Worm (Caenorhabditis elegans) whole organism, early embryonic: ENCODE results near the gene F21F8.5.

Source experiments
- B0310.2 ChIP-seq: sonication (generic microtip); optimal IDR thresholded peaks from 2 replicates; lab custom pipeline; 2016; ENCODE audit warnings: mild to moderate bottlenecking, missing genetic modification characterization, missing compliant biosample characterization
- F13C5.2 ChIP-seq: sonication (generic microtip); optimal IDR thresholded peaks from 2 replicates; lab custom pipeline; 2017; ENCODE audit warnings: mild to moderate bottlenecking, missing genetic modification characterization, inconsistent platforms, missing compliant biosample characterization
- aly-1 ChIP-seq: sonication (generic microtip); optimal IDR thresholded peaks from 2 replicates; lab custom pipeline; 2016; ENCODE audit warnings: missing genetic modification characterization, missing compliant biosample characterization
- ama-1 ChIP-seq: fragments of 150-350 bp; optimal IDR thresholded peaks from 2 replicates; lab custom pipeline; 2014
- ceh-13 ChIP-seq: fragments of 200-800 bp; sonication (Bioruptor generic); optimal IDR thresholded peaks from 2 replicates; lab custom pipeline; 2018; ENCODE audit warnings: mild to moderate bottlenecking, missing genetic modification characterization, missing compliant biosample characterization
- ceh-36 ChIP-seq: sonication (generic microtip); optimal IDR thresholded peaks from 2 replicates; lab custom pipeline; 2016; ENCODE audit warnings: missing genetic modification characterization, inconsistent platforms, missing compliant biosample characterization
- ets-7 ChIP-seq: sonication (generic microtip); optimal IDR thresholded peaks from 2 replicates; lab custom pipeline; 2016; ENCODE audit warnings: missing genotype, missing genetic modification characterization, missing compliant biosample characterization
- flt-1 ChIP-seq: fragments of 200-800 bp; sonication (Bioruptor generic); IDR thresholded peaks from 2 replicates; pipeline ENCODE4 v1.3.6; 2022; ENCODE audit warnings: missing genetic modification characterization, missing compliant biosample characterization
- hmbx-1 ChIP-seq: sonication (generic microtip); optimal IDR thresholded peaks from 2 replicates; lab custom pipeline; 2016; ENCODE audit warnings: mild to moderate bottlenecking, missing genetic modification characterization, missing compliant biosample characterization
- hmg-4 ChIP-seq: fragments of 200-800 bp; sonication (Bioruptor generic); optimal IDR thresholded peaks from 2 replicates; lab custom pipeline; 2018; ENCODE audit warnings: mild to moderate bottlenecking, missing genetic modification characterization, missing compliant biosample characterization
- hnd-1 ChIP-seq: sonication (generic microtip); optimal IDR thresholded peaks from 2 replicates; lab custom pipeline; 2016; ENCODE audit warnings: missing genetic modification characterization, missing compliant biosample characterization
- pes-1 ChIP-seq: fragments of 200-800 bp; sonication (Bioruptor generic); IDR thresholded peaks from 2 replicates; pipeline ENCODE4 v1.3.6; 2022; ENCODE audit warnings: missing genetic modification reagents, missing genetic modification characterization, missing compliant biosample characterization
- scrt-1 ChIP-seq: fragments of 200-800 bp; sonication (Bioruptor generic); IDR thresholded peaks from 2 replicates; pipeline ENCODE4 v1.3.6; 2022; ENCODE audit warnings: missing genetic modification characterization, missing compliant biosample characterization
- sea-1 ChIP-seq: fragments of 200-800 bp; sonication (Bioruptor generic); conservative IDR thresholded peaks from 2 replicates; pipeline ENCODE4 v1.3.6; 2022; ENCODE audit warnings: missing genetic modification characterization, missing compliant biosample characterization
- tbx-11 ChIP-seq: fragments of 200-800 bp; sonication (Bioruptor generic); IDR thresholded peaks from 2 replicates; pipeline ENCODE4 v1.3.6; 2022; ENCODE audit warnings: missing genetic modification characterization, missing compliant biosample characterization
- tbx-37 ChIP-seq: fragments of 200-800 bp; sonication (Bioruptor generic); conservative IDR thresholded peaks from 2 replicates; pipeline ENCODE4 v1.3.6; 2022; ENCODE audit warnings: missing genetic modification reagents, missing genetic modification characterization, missing compliant biosample characterization
- tra-4 ChIP-seq: sonication (generic microtip); optimal IDR thresholded peaks from 2 replicates; lab custom pipeline; 2017; ENCODE audit warnings: missing genetic modification characterization, missing compliant biosample characterization

Gene F21F8.5

ce11 chrV:8269878-8270277 is 3.7 kb upstream of the F21F8.5 start:
- no peak for TF ChIP-seq scrt-1 (GFP tag; lab: Robert Waterston, UW)
- no peak for TF ChIP-seq ceh-13 (GFP tag; lab: Kevin White, UChicago)

ce11 chrV:8268902-8269301 is 2.8 kb upstream of the F21F8.5 start, which contains the start of the genes asp-6 and asp-12:
Gene asp-6 (minus strand): TSS chrV:8268937.
Gene asp-12 (plus strand): TSS chrV:8269210.
- TF ChIP-seq ets-7 (tag; lab: Kevin White, UChicago), result no peak
- no peak for TF ChIP-seq ama-1
- TF ChIP-seq hmbx-1 (tag; lab: Kevin White, UChicago), result no peak
- no peak for TF ChIP-seq tbx-37 (GFP tag; lab: Robert Waterston, UW)
- TF ChIP-seq B0310.2 (tag; lab: Kevin White, UChicago), result no peak
- TF ChIP-seq pes-1 (GFP tag; lab: Robert Waterston, UW), result no peak
- no peak for TF ChIP-seq tbx-11 (GFP tag; lab: Robert Waterston, UW)
- no peak for TF ChIP-seq flt-1
- no peak for TF ChIP-seq scrt-1 (GFP tag; lab: Robert Waterston, UW)
- no peak for TF ChIP-seq hmg-4

- TF ChIP-seq pes-1 (GFP tag; lab: Robert Waterston, UW) (no peak), hnd-1 (tag; lab: Kevin White, UChicago) (no peak), scrt-1 (GFP tag; lab: Robert Waterston, UW) (no peak), flt-1 (no peak), sea-1 (GFP tag; lab: Robert Waterston, UW) (no peak), B0310.2 (tag; lab: Kevin White, UChicago) (no peak), F13C5.2 (no peak), ets-7 (tag; lab: Kevin White, UChicago) (no peak), ceh-36 (tag; lab: Kevin White, UChicago) (no peak), hmg-4 (no peak), tbx-37 (GFP tag; lab: Robert Waterston, UW) (no peak), ama-1 (no peak), ceh-13 (GFP tag; lab: Kevin White, UChicago) (no peak), aly-1 (no peak), tra-4 (tag; lab: Kevin White, UChicago) (no peak), tbx-11 (GFP tag; lab: Robert Waterston, UW) (no peak), hmbx-1 (tag; lab: Kevin White, UChicago) (no peak)
Observed at ce11 chrV:8267275-8267674, 1.1 kb upstream of the F21F8.5 start.

ce11 chrV:8263941-8264340 is 2.2 kb downstream of the F21F8.5 start, which contains the start of gene C16D9.9:
Gene C16D9.9 (plus strand): TSS chrV:8264241.
- TF ChIP-seq hnd-1 (tag; lab: Kevin White, UChicago) (no peak), aly-1 (no peak)

- TF ChIP-seq tbx-11 (GFP tag; lab: Robert Waterston, UW) (no peak), tra-4 (tag; lab: Kevin White, UChicago) (no peak), ceh-36 (tag; lab: Kevin White, UChicago) (no peak), B0310.2 (tag; lab: Kevin White, UChicago) (no peak), hmg-4 (no peak), hmbx-1 (tag; lab: Kevin White, UChicago) (no peak), F13C5.2 (no peak), scrt-1 (GFP tag; lab: Robert Waterston, UW) (no peak), tbx-37 (GFP tag; lab: Robert Waterston, UW) (no peak), hnd-1 (tag; lab: Kevin White, UChicago) (no peak), flt-1 (no peak), pes-1 (GFP tag; lab: Robert Waterston, UW) (no peak), sea-1 (GFP tag; lab: Robert Waterston, UW) (no peak), ceh-13 (GFP tag; lab: Kevin White, UChicago) (no peak), aly-1 (no peak), ama-1 (no peak)
Observed at ce11 chrV:8263466-8263865, 2.7 kb downstream of the F21F8.5 start, which contains the start of gene C16D9.8. Gene C16D9.8 (minus strand): TSS chrV:8263566.

- TF ChIP-seq flt-1 (no peak), tbx-11 (GFP tag; lab: Robert Waterston, UW) (no peak), sea-1 (GFP tag; lab: Robert Waterston, UW) (no peak), hmg-4 (no peak), ceh-13 (GFP tag; lab: Kevin White, UChicago) (no peak), pes-1 (GFP tag; lab: Robert Waterston, UW) (no peak), ceh-36 (tag; lab: Kevin White, UChicago) (no peak), B0310.2 (tag; lab: Kevin White, UChicago) (no peak), ets-7 (tag; lab: Kevin White, UChicago) (no peak), ama-1 (no peak), F13C5.2 (no peak), hmbx-1 (tag; lab: Kevin White, UChicago) (no peak), aly-1 (no peak), scrt-1 (GFP tag; lab: Robert Waterston, UW) (no peak)
Observed at ce11 chrV:8262212-8262611, 3.9 kb downstream of the F21F8.5 start.

ce11 chrV:8259016-8259415 is 7.1 kb downstream of the F21F8.5 start, which contains the start of gene C16D9.1:
Gene C16D9.1 (plus strand): TSS chrV:8259316.
- TF ChIP-seq hmg-4 (no peak), aly-1 (no peak), tbx-37 (GFP tag; lab: Robert Waterston, UW) (no peak), flt-1 (no peak), ets-7 (tag; lab: Kevin White, UChicago) (no peak), scrt-1 (GFP tag; lab: Robert Waterston, UW) (no peak), F13C5.2 (no peak), sea-1 (GFP tag; lab: Robert Waterston, UW) (no peak), hmbx-1 (tag; lab: Kevin White, UChicago) (no peak), B0310.2 (tag; lab: Kevin White, UChicago) (no peak), hnd-1 (tag; lab: Kevin White, UChicago) (no peak), ama-1 (no peak), tbx-11 (GFP tag; lab: Robert Waterston, UW) (no peak), ceh-13 (GFP tag; lab: Kevin White, UChicago) (no peak), pes-1 (GFP tag; lab: Robert Waterston, UW) (no peak), tra-4 (tag; lab: Kevin White, UChicago) (no peak), ceh-36 (tag; lab: Kevin White, UChicago) (no peak)
